Worm (Caenorhabditis elegans) whole organism, L2 larva: ENCODE measurements around the gene adk-1.

Experiments
- ZK546.5 ChIP-seq: sonication (generic microtip); optimal IDR thresholded peaks from 2 replicates; lab custom pipeline; 2017; ENCODE audit warnings: missing biosample characterization, missing genetic modification characterization
- ama-1 ChIP-seq: fragments of 150-350 bp; optimal IDR thresholded peaks from 2 replicates; lab custom pipeline; 2018; ENCODE audit warnings: inconsistent platforms
- ceh-16 ChIP-seq: fragments of 150-350 bp; optimal IDR thresholded peaks from 2 replicates; lab custom pipeline; 2014; ENCODE audit warnings: missing biosample characterization, missing genetic modification characterization
- crh-2 ChIP-seq: sonication (generic microtip); optimal IDR thresholded peaks from 2 replicates; lab custom pipeline; 2017; ENCODE audit warnings: missing biosample characterization, missing genetic modification characterization
- lsy-2 ChIP-seq, 2 experiments: fragments of 150-350 bp in 1 of 2; sonication (generic microtip) in 1 of 2; optimal IDR thresholded peaks; 2 replicates each; lab custom pipeline; 2014 to 2017; ENCODE audit warnings: missing biosample characterization in 2 of 2, missing genetic modification characterization in 2 of 2
- mdl-1 ChIP-seq, 2 experiments: fragments of 150-350 bp in 1 of 2; sonication (generic microtip) in 1 of 2; optimal IDR thresholded peaks; 2 replicates each; lab custom pipeline; 2017; ENCODE audit warnings: missing biosample characterization in 2 of 2, missing genetic modification characterization in 2 of 2
- snpc-4 ChIP-seq: fragments of 150-350 bp; optimal IDR thresholded peaks from 2 replicates; lab custom pipeline; 2014; ENCODE audit warnings: missing biosample characterization, missing genetic modification characterization
- unc-62 ChIP-seq: fragments of 150-350 bp; optimal IDR thresholded peaks from 2 replicates; lab custom pipeline; 2014; ENCODE audit warnings: missing biosample characterization, missing genetic modification reagents, missing genetic modification characterization
- ztf-11 ChIP-seq: sonication (generic microtip); optimal IDR thresholded peaks from 2 replicates; lab custom pipeline; 2017; ENCODE audit warnings: missing biosample characterization, missing genetic modification characterization

DNA sequence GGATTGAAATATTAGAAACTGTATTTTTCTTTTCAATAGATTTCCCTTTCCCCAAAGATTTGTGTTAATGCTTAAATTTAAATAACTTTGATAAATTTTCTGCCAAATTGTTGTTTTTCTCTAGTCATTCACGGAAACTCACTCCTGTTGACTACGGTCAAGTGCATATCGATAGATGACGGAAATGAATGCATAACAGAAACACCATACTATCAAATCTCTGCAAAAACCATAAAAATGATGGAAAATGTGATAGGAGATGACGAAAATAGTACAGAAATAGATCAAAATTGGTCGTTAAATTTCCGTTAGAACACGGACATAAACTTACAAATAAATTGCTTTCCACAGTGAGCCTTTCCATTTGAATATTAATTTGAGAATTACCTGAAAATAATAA is 18.4 kb upstream of the adk-1 start:
- TF ChIP-seq ama-1 (lab: Kevin White, UChicago) (no peak), ceh-16 (no peak), mdl-1 (tag; optimal IDR thresholded peaks at IDR 0.05; lab: Kevin White, UChicago) (no peak), ZK546.5 (tag; lab: Kevin White, UChicago) (no peak), snpc-4 (tag; lab: Kevin White, UChicago) (no peak), crh-2 (tag; lab: Kevin White, UChicago) (no peak), unc-62 (no peak), lsy-2 (tag; optimal IDR thresholded peaks at IDR 0.05; lab: Kevin White, UChicago) (no peak), ztf-11 (tag; lab: Kevin White, UChicago) (no peak)
